Fruit fly (Drosophila melanogaster) whole organism, embryonic: Measurements from ENCODE around the gene Indy.

Experiments used
- Atf-2 ChIP-seq: fragments of 200-800 bp; sonication (Bioruptor generic); optimal IDR thresholded peaks from 2 replicates; lab custom pipeline; 2016; ENCODE audit warnings: missing biosample characterization, missing genetic modification characterization
- Bgb ChIP-seq: fragments of 200-800 bp; sonication (Bioruptor generic); IDR thresholded peaks from 2 replicates; pipeline ENCODE4 v1.3.6; 2022; ENCODE audit warnings: missing biosample characterization, missing genetic modification characterization; ENCODE audit not compliant: partially characterized antibody
- CG10274 ChIP-seq: fragments of 200-800 bp; sonication (Bioruptor generic); optimal IDR thresholded peaks from 3 replicates; lab custom pipeline; 2017; ENCODE audit warnings: missing biosample characterization, mild to moderate bottlenecking, missing genetic modification characterization
- CG10366 ChIP-seq: fragments of 200-800 bp; sonication (Bioruptor generic); IDR thresholded peaks from 2 replicates; pipeline ENCODE4 v1.3.6; 2022; ENCODE audit warnings: missing biosample characterization, missing genetic modification characterization
- CG10462 ChIP-seq: fragments of 200-800 bp; sonication (Bioruptor generic); optimal IDR thresholded peaks from 2 replicates; lab custom pipeline; 2016; ENCODE audit warnings: missing biosample characterization, missing genetic modification characterization
- CG13894 ChIP-seq: fragments of 200-800 bp; sonication (Bioruptor generic); optimal IDR thresholded peaks from 3 replicates; lab custom pipeline; 2018; ENCODE audit warnings: missing biosample characterization, mild to moderate bottlenecking, missing genetic modification characterization, moderate library complexity
- CG15514 ChIP-seq: fragments of 200-800 bp; sonication (Bioruptor generic); optimal IDR thresholded peaks from 3 replicates; lab custom pipeline; 2017; ENCODE audit warnings: missing biosample characterization, missing genetic modification characterization, mild to moderate bottlenecking, moderate library complexity, missing genetic modification reagents
- CG1647 ChIP-seq: fragments of 200-800 bp; sonication (Bioruptor generic); optimal IDR thresholded peaks from 3 replicates; lab custom pipeline; 2016; ENCODE audit warnings: missing biosample characterization, missing genetic modification characterization
- CG16815 ChIP-seq: fragments of 200-800 bp; sonication (Bioruptor generic); optimal IDR thresholded peaks from 3 replicates; lab custom pipeline; 2017; ENCODE audit warnings: missing biosample characterization, mild to moderate bottlenecking, missing genetic modification characterization
- CG18599 ChIP-seq: fragments of 200-800 bp; sonication (Bioruptor generic); optimal IDR thresholded peaks from 3 replicates; lab custom pipeline; 2017; ENCODE audit warnings: missing biosample characterization, missing genetic modification characterization, mild to moderate bottlenecking, moderate library complexity, missing genetic modification reagents
- CG31388 ChIP-seq: fragments of 200-800 bp; sonication (Bioruptor generic); optimal IDR thresholded peaks from 2 replicates; lab custom pipeline; 2016; ENCODE audit warnings: missing biosample characterization, missing genetic modification characterization
- CG33213 ChIP-seq: fragments of 200-800 bp; sonication (Bioruptor generic); optimal IDR thresholded peaks from 3 replicates; lab custom pipeline; 2016; ENCODE audit warnings: missing biosample characterization, missing genetic modification characterization
- CG6854 ChIP-seq: fragments of 200-800 bp; sonication (Bioruptor generic); optimal IDR thresholded peaks from 3 replicates; lab custom pipeline; 2017; ENCODE audit warnings: missing biosample characterization, mild to moderate bottlenecking, missing genetic modification characterization
- CG7963 ChIP-seq: fragments of 200-800 bp; sonication (Bioruptor generic); IDR thresholded peaks from 3 replicates; pipeline ENCODE4 v1.3.6; 2022; ENCODE audit warnings: missing biosample characterization, missing genetic modification characterization; ENCODE audit not compliant: partially characterized antibody
- CG8359 ChIP-seq: fragments of 200-800 bp; sonication (Bioruptor generic); optimal IDR thresholded peaks from 2 replicates; lab custom pipeline; 2017; ENCODE audit warnings: missing biosample characterization, mild to moderate bottlenecking, missing genetic modification characterization, borderline replicate concordance
- CG9437 ChIP-seq: fragments of 200-800 bp; sonication (Bioruptor generic); optimal IDR thresholded peaks from 2 replicates; lab custom pipeline; 2018; ENCODE audit warnings: missing biosample characterization, mild to moderate bottlenecking, missing genetic modification characterization
- CHES-1-like ChIP-seq: fragments of 200-800 bp; sonication (Bioruptor generic); optimal IDR thresholded peaks from 2 replicates; lab custom pipeline; 2016; ENCODE audit warnings: missing biosample characterization, missing genetic modification characterization
- Dip3 ChIP-seq: fragments of 200-800 bp; sonication (Bioruptor generic); optimal IDR thresholded peaks from 3 replicates; lab custom pipeline; 2016; ENCODE audit warnings: missing biosample characterization, missing genetic modification characterization
- Doc3 ChIP-seq: fragments of 200-800 bp; sonication (Bioruptor generic); IDR thresholded peaks from 3 replicates; pipeline ENCODE4 v1.3.6; 2022; ENCODE audit warnings: missing biosample characterization, missing genetic modification characterization; ENCODE audit not compliant: partially characterized antibody
- Dp ChIP-seq: fragments of 200-800 bp; sonication (Bioruptor generic); optimal IDR thresholded peaks from 2 replicates; lab custom pipeline; 2018; ENCODE audit warnings: missing biosample characterization, mild to moderate bottlenecking, missing genetic modification characterization, moderate library complexity
- E2f2 ChIP-seq: fragments of 200-800 bp; sonication (Bioruptor generic); IDR thresholded peaks from 2 replicates; pipeline ENCODE4 v1.3.6; 2022; ENCODE audit warnings: missing biosample characterization, missing genetic modification characterization
- Eip74EF ChIP-seq, 2 experiments: fragments of 200-800 bp in 1 of 2; fragments of >200 bp in 1 of 2; sonication (Bioruptor generic) in 1 of 2; optimal IDR thresholded peaks; 2 replicates each; lab custom pipeline; 2017 to 2019; ENCODE audit warnings: missing biosample characterization in 2 of 2, missing genetic modification characterization in 2 of 2, mild to moderate bottlenecking in 1 of 2, moderate library complexity in 1 of 2
- Ets65A ChIP-seq: fragments of 200-800 bp; sonication (Bioruptor generic); peaks from one replicate; lab custom pipeline; 2016; ENCODE audit warnings: missing biosample characterization, missing genetic modification characterization
- Fer2 ChIP-seq: fragments of 200-800 bp; sonication (Bioruptor generic); optimal IDR thresholded peaks from 2 replicates; lab custom pipeline; 2018; ENCODE audit warnings: missing biosample characterization, mild to moderate bottlenecking, missing genetic modification characterization, moderate library complexity
- GATAe ChIP-seq: fragments of 200-800 bp; sonication (Bioruptor generic); conservative IDR thresholded peaks from 2 replicates; pipeline ENCODE4 v1.3.6; 2022; ENCODE audit warnings: missing biosample characterization, missing genetic modification characterization
- Gsc ChIP-seq: fragments of 200-800 bp; sonication (Bioruptor generic); IDR thresholded peaks from 2 replicates; pipeline ENCODE4 v1.3.6; 2022; ENCODE audit warnings: missing biosample characterization, missing genetic modification characterization
- Hmx ChIP-seq: fragments of 200-800 bp; sonication (Bioruptor generic); optimal IDR thresholded peaks from 2 replicates; lab custom pipeline; 2016; ENCODE audit warnings: missing biosample characterization, missing genetic modification characterization
- Max ChIP-seq: fragments of 200-800 bp; sonication (Bioruptor generic); optimal IDR thresholded peaks from 2 replicates; lab custom pipeline; 2016; ENCODE audit warnings: missing biosample characterization, mild to moderate bottlenecking, missing genetic modification characterization
- NC2α ChIP-seq: fragments of 200-800 bp; sonication (Bioruptor generic); optimal IDR thresholded peaks from 2 replicates; lab custom pipeline; 2016; ENCODE audit warnings: missing biosample characterization, missing genetic modification characterization
- Pdp1 ChIP-seq, 2 experiments: fragments of 200-800 bp; sonication (Bioruptor generic); optimal IDR thresholded peaks; 3 replicates each; lab custom pipeline; 2016; ENCODE audit warnings: missing biosample characterization in 2 of 2, missing genetic modification characterization in 2 of 2, mild to moderate bottlenecking in 1 of 2, moderate library complexity in 1 of 2
- Rx ChIP-seq: fragments of 200-800 bp; sonication (Bioruptor generic); IDR thresholded peaks from 2 replicates; pipeline ENCODE4 v1.3.6; 2022; ENCODE audit warnings: missing biosample characterization, missing genetic modification characterization
- ac ChIP-seq: fragments of 200-800 bp; sonication (Bioruptor generic); optimal IDR thresholded peaks from 3 replicates; lab custom pipeline; 2017; ENCODE audit warnings: missing biosample characterization, mild to moderate bottlenecking, missing genetic modification characterization
- az2 ChIP-seq: fragments of 200-800 bp; sonication (Bioruptor generic); optimal IDR thresholded peaks from 3 replicates; lab custom pipeline; 2016; ENCODE audit warnings: missing biosample characterization, missing genetic modification characterization
- bigmax ChIP-seq: fragments of 200-800 bp; sonication (Bioruptor generic); optimal IDR thresholded peaks from 2 replicates; lab custom pipeline; 2018; ENCODE audit warnings: missing biosample characterization, mild to moderate bottlenecking, missing genetic modification characterization
- cas ChIP-seq: fragments of 200-800 bp; sonication (Bioruptor generic); IDR thresholded peaks from 2 replicates; pipeline ENCODE4 v1.3.6; 2022; ENCODE audit warnings: missing biosample characterization, missing genetic modification characterization
- crc ChIP-seq: fragments of 200-800 bp; sonication (Bioruptor generic); optimal IDR thresholded peaks from 2 replicates; lab custom pipeline; 2016; ENCODE audit warnings: missing biosample characterization, missing genetic modification characterization
- crp ChIP-seq, 2 experiments: fragments of 200-800 bp; sonication (Bioruptor generic); optimal IDR thresholded peaks; 2 replicates in 1 of 2; 3 replicates in 1 of 2; lab custom pipeline; 2017; ENCODE audit warnings: missing biosample characterization in 2 of 2, missing genetic modification characterization in 2 of 2, mild to moderate bottlenecking in 1 of 2, moderate library complexity in 1 of 2
- cwo ChIP-seq: fragments of 200-800 bp; sonication (Bioruptor generic); optimal IDR thresholded peaks from 3 replicates; lab custom pipeline; 2017; ENCODE audit warnings: missing biosample characterization, missing genetic modification characterization, mild to moderate bottlenecking, moderate library complexity, missing genetic modification reagents
- dan ChIP-seq: fragments of 200-800 bp; sonication (Bioruptor generic); IDR thresholded peaks from 2 replicates; pipeline ENCODE4 v1.3.6; 2022; ENCODE audit warnings: missing biosample characterization, missing genetic modification characterization
- disco-r ChIP-seq: fragments of 200-800 bp; sonication (Bioruptor generic); optimal IDR thresholded peaks from 2 replicates; lab custom pipeline; 2016; ENCODE audit warnings: missing biosample characterization, missing genetic modification characterization
- gcm2 ChIP-seq: fragments of 200-800 bp; sonication (Bioruptor generic); optimal IDR thresholded peaks from 2 replicates; lab custom pipeline; 2016; ENCODE audit warnings: missing biosample characterization, missing genetic modification characterization
- grau ChIP-seq: fragments of 200-800 bp; optimal IDR thresholded peaks from 3 replicates; lab custom pipeline; 2019; ENCODE audit warnings: missing biosample characterization, mild to moderate bottlenecking, missing genetic modification characterization, moderate library complexity
- klu ChIP-seq: fragments of 200-800 bp; sonication (Bioruptor generic); IDR thresholded peaks from 2 replicates; pipeline ENCODE4 v1.3.6; 2022; ENCODE audit warnings: missing biosample characterization, missing genetic modification characterization
- nerfin-2 ChIP-seq: fragments of 200-800 bp; sonication (Bioruptor generic); IDR thresholded peaks from 2 replicates; pipeline ENCODE4 v1.3.6; 2022; ENCODE audit warnings: missing biosample characterization, missing genetic modification characterization; ENCODE audit not compliant: partially characterized antibody
- odd ChIP-seq: fragments of 200-800 bp; sonication (Bioruptor generic); optimal IDR thresholded peaks from 2 replicates; lab custom pipeline; 2017; ENCODE audit warnings: missing biosample characterization, mild to moderate bottlenecking, missing genetic modification characterization
- ranshi ChIP-seq: fragments of 200-800 bp; sonication (Bioruptor generic); IDR thresholded peaks from 2 replicates; pipeline ENCODE4 v1.3.6; 2022; ENCODE audit warnings: missing biosample characterization, missing genetic modification characterization
- sim ChIP-seq: fragments of 200-800 bp; sonication (Bioruptor generic); IDR thresholded peaks from 2 replicates; pipeline ENCODE4 v1.3.6; 2022; ENCODE audit warnings: missing biosample characterization, missing genetic modification characterization
- wek ChIP-seq: fragments of 200-800 bp; sonication (Bioruptor generic); optimal IDR thresholded peaks from 3 replicates; lab custom pipeline; 2018; ENCODE audit warnings: missing biosample characterization, mild to moderate bottlenecking, missing genetic modification characterization, moderate library complexity

The Indy gene

dm6 chr3L:18801194-18801695, 44.8 kb downstream of the Indy start, which contains the start of gene ftz-f1 (continued):
- TF ChIP-seq CG16815 (GFP tag; lab: Kevin White, UChicago) (no peak), Ets65A (GFP tag; lab: Kevin White, UChicago) (peak; percentile 38), Fer2 (tag; lab: Kevin White, UChicago) (no peak), E2f2 (peak; percentile 100), gcm2 (GFP tag; lab: Kevin White, UChicago) (no peak), CG31388 (GFP tag; lab: Kevin White, UChicago) (no peak), Bgb (GFP tag; lab: Robert Waterston, UW) (peak; percentile 97), grau (tag; lab: Kevin White, UChicago) (no peak), Atf-2 (no peak), CG33213 (GFP tag; lab: Kevin White, UChicago) (no peak), Pdp1 (GFP tag; optimal IDR thresholded peaks at IDR 0.05; lab: Kevin White, UChicago) (peak in 1 of 2 experiments; percentile 96), Dip3 (GFP tag; lab: Kevin White, UChicago) (no peak), CG10462 (GFP tag; lab: Kevin White, UChicago) (no peak), klu (no peak), Max (GFP tag; lab: Kevin White, UChicago) (no peak), crp (GFP tag; optimal IDR thresholded peaks at IDR 0.05; lab: Kevin White, UChicago) (peak in 1 of 2 experiments; percentile 26), GATAe (GFP tag; lab: Robert Waterston, UW) (no peak), CHES-1-like (GFP tag; lab: Kevin White, UChicago) (peak; percentile 46), CG13894 (tag; lab: Kevin White, UChicago) (no peak), CG15514 (GFP tag; lab: Kevin White, UChicago) (no peak), az2 (GFP tag; lab: Kevin White, UChicago) (no peak), Gsc (no peak), CG9437 (GFP tag; lab: Kevin White, UChicago) (no peak), crc (GFP tag; lab: Kevin White, UChicago) (no peak), Hmx (GFP tag; lab: Kevin White, UChicago) (no peak), wek (no peak), CG6854 (GFP tag; lab: Kevin White, UChicago) (no peak), CG18599 (GFP tag; lab: Kevin White, UChicago) (peak; percentile 2), CG7963 (GFP tag; lab: Robert Waterston, UW) (peak; percentile 64), ac (GFP tag; lab: Kevin White, UChicago) (no peak), CG1647 (GFP tag; lab: Kevin White, UChicago) (peak; percentile 23), NC2α (GFP tag; lab: Kevin White, UChicago) (no peak), Doc3 (GFP tag; lab: Robert Waterston, UW) (peak; percentile 47), Eip74EF (GFP tag; optimal IDR thresholded peaks at IDR 0.05; lab: Kevin White, UChicago) (no peak), dan (GFP tag; lab: Robert Waterston, UW) (no peak), CG10366 (GFP tag; lab: Robert Waterston, UW) (no peak), ranshi (GFP tag; lab: Robert Waterston, UW) (no peak), cas (GFP tag; lab: Robert Waterston, UW) (no peak), bigmax (GFP tag; lab: Kevin White, UChicago) (no peak), Rx (no peak), CG8359 (GFP tag; lab: Kevin White, UChicago) (no peak), cwo (GFP tag; lab: Kevin White, UChicago) (peak; percentile 75), nerfin-2 (GFP tag; lab: Robert Waterston, UW) (peak; percentile 46; the same call in 1 of the 2 replicates), Dp (peak; percentile 100), sim (GFP tag; lab: Robert Waterston, UW) (no peak; the same call in 1 of the 2 replicates), disco-r (no peak), CG10274 (GFP tag; lab: Kevin White, UChicago) (no peak), odd (GFP tag; lab: Kevin White, UChicago) (no peak)
